Worm (Caenorhabditis elegans) whole organism, young adult: ENCODE results near the gene W04E12.2.

ENCODE experiments used
- K11D2.4 ChIP-seq: fragments of 200-800 bp; sonication (Bioruptor generic); IDR thresholded peaks from 2 replicates; pipeline ENCODE4 v1.3.6; 2022; ENCODE audit warnings: missing genetic modification reagents, missing genetic modification characterization, missing compliant biosample characterization
- Y53F4B.3 ChIP-seq: fragments of 200-800 bp; sonication (Bioruptor generic); IDR thresholded peaks from 2 replicates; pipeline ENCODE4 v1.3.6; 2022; ENCODE audit warnings: missing genetic modification reagents, missing genetic modification characterization, missing compliant biosample characterization
- ama-1 ChIP-seq, 3 experiments: fragments of 150-350 bp in 1 of 3; sonication (generic microtip) in 2 of 3; optimal IDR thresholded peaks; 2 replicates each; lab custom pipeline; 2014 to 2018; ENCODE audit warnings: missing biosample characterization in 2 of 3, missing genetic modification characterization in 2 of 3, missing genetic modification reagents in 2 of 3
- atf-7 ChIP-seq: sonication (generic microtip); optimal IDR thresholded peaks from 2 replicates; lab custom pipeline; 2017; ENCODE audit warnings: mild to moderate bottlenecking, missing genetic modification characterization, missing compliant biosample characterization
- somi-1 ChIP-seq: fragments of 200-800 bp; sonication (Bioruptor generic); optimal IDR thresholded peaks from 2 replicates; lab custom pipeline; 2018; ENCODE audit warnings: mild to moderate bottlenecking, missing genetic modification characterization, missing compliant biosample characterization

- TF ChIP-seq K11D2.4 (GFP tag; lab: Robert Waterston, UW) (no peak), ama-1 (optimal IDR thresholded peaks at IDR 0.05; lab: Kevin White, UChicago) (no peak), ama-1 (GFP tag; optimal IDR thresholded peaks at IDR 0.05; lab: Kevin White, UChicago) (no peak), atf-7 (tag; lab: Kevin White, UChicago) (no peak), somi-1 (GFP tag; lab: Kevin White, UChicago) (no peak), Y53F4B.3 (GFP tag; lab: Robert Waterston, UW) (no peak)
These were observed 49.0 kb downstream of the W04E12.2 start for ce11 chrV:19691954-19692353.
